Worm (Caenorhabditis elegans) whole organism, L4 larva: ENCODE results near the gene C10C6.13.
A peak's percentile ranks its signal among the peaks of the same experiment; 100 is the strongest.

Source experiments
- D1046.2 ChIP-seq: fragments of 200-800 bp; sonication (Bioruptor generic); IDR thresholded peaks from 2 replicates; pipeline ENCODE4 v1.3.6; 2022; ENCODE audit warnings: missing genetic modification characterization, missing compliant biosample characterization
- T20F7.1 ChIP-seq: fragments of 200-800 bp; sonication (Bioruptor generic); optimal IDR thresholded peaks from 2 replicates; lab custom pipeline; 2018; ENCODE audit warnings: mild to moderate bottlenecking, missing genetic modification characterization, missing compliant biosample characterization
- Y5F2A.4 ChIP-seq: fragments of 200-800 bp; sonication (Bioruptor generic); optimal IDR thresholded peaks from 2 replicates; lab custom pipeline; 2018; ENCODE audit warnings: mild to moderate bottlenecking, missing genetic modification characterization, missing compliant biosample characterization
- Y75B8A.6 ChIP-seq: fragments of 200-800 bp; sonication (Bioruptor generic); IDR thresholded peaks from 2 replicates; pipeline ENCODE4 v1.3.6; 2022; ENCODE audit warnings: missing genetic modification reagents, missing genetic modification characterization, missing compliant biosample characterization
- aha-1 ChIP-seq: fragments of 150-350 bp; peaks from one replicate; lab custom pipeline; 2014; ENCODE audit warnings: missing biosample characterization, missing genetic modification characterization
- arid-1 ChIP-seq: fragments of 200-800 bp; sonication (Bioruptor generic); conservative IDR thresholded peaks from 2 replicates; pipeline ENCODE4 v1.3.6; 2022; ENCODE audit warnings: missing genetic modification reagents, missing genetic modification characterization, missing compliant biosample characterization
- ceh-20 ChIP-seq: fragments of 200-800 bp; sonication (Bioruptor generic); IDR thresholded peaks from 2 replicates; pipeline ENCODE4 v1.3.6; 2022; ENCODE audit warnings: missing genetic modification reagents, missing genetic modification characterization, missing compliant biosample characterization
- ceh-28 ChIP-seq: fragments of 150-350 bp; optimal IDR thresholded peaks from 2 replicates; lab custom pipeline; 2014; ENCODE audit warnings: missing biosample characterization, missing genetic modification reagents, missing genetic modification characterization
- ceh-44 ChIP-seq: fragments of 200-800 bp; sonication (Bioruptor generic); IDR thresholded peaks from 2 replicates; pipeline ENCODE4 v1.3.6; 2022; ENCODE audit warnings: missing genetic modification reagents, missing genetic modification characterization, missing compliant biosample characterization
- ceh-62 ChIP-seq: sonication (generic microtip); optimal IDR thresholded peaks from 2 replicates; lab custom pipeline; 2017; ENCODE audit warnings: missing biosample characterization, missing genetic modification characterization
- ces-1 ChIP-seq: fragments of 150-350 bp; sonication (generic microtip); optimal IDR thresholded peaks from 4 replicates; lab custom pipeline; 2014; ENCODE audit warnings: missing biosample characterization, missing genetic modification reagents, missing genetic modification characterization
- cey-2 ChIP-seq: sonication (generic microtip); optimal IDR thresholded peaks from 3 replicates; lab custom pipeline; 2017; ENCODE audit warnings: missing genetic modification characterization, mild to moderate bottlenecking, missing compliant biosample characterization, antibody characterized with exemption, borderline replicate concordance; ENCODE audit not compliant: insufficient read depth
- dmd-6 ChIP-seq: fragments of 200-800 bp; sonication (Bioruptor generic); IDR thresholded peaks from 2 replicates; pipeline ENCODE4 v1.3.6; 2022; ENCODE audit warnings: missing genetic modification reagents, missing genetic modification characterization, missing compliant biosample characterization
- dpl-1 ChIP-seq: fragments of 150-350 bp; optimal IDR thresholded peaks from 2 replicates; lab custom pipeline; 2014; ENCODE audit warnings: missing biosample characterization, missing genetic modification reagents, missing genetic modification characterization
- duxl-1 ChIP-seq: sonication (generic microtip); optimal IDR thresholded peaks from 2 replicates; lab custom pipeline; 2016; ENCODE audit warnings: mild to moderate bottlenecking, missing genetic modification characterization, moderate library complexity, missing compliant biosample characterization; ENCODE audit not compliant: poor library complexity
- dve-1 ChIP-seq: sonication (generic microtip); optimal IDR thresholded peaks from 2 replicates; lab custom pipeline; 2017; ENCODE audit warnings: antibody characterized with exemption, mild to moderate bottlenecking, missing genetic modification characterization, missing compliant biosample characterization; ENCODE audit not compliant: insufficient read depth
- fkh-10 ChIP-seq: fragments of 150-350 bp; optimal IDR thresholded peaks from 2 replicates; lab custom pipeline; 2014; ENCODE audit warnings: missing biosample characterization, missing genetic modification reagents, missing genetic modification characterization
- gei-8 ChIP-seq: fragments of 200-800 bp; sonication (Bioruptor generic); optimal IDR thresholded peaks from 2 replicates; lab custom pipeline; 2018; ENCODE audit warnings: mild to moderate bottlenecking, missing genetic modification characterization, missing compliant biosample characterization
- hlh-11 ChIP-seq: fragments of 200-800 bp; sonication (Bioruptor generic); optimal IDR thresholded peaks from 2 replicates; lab custom pipeline; 2018; ENCODE audit warnings: mild to moderate bottlenecking, missing genetic modification characterization, missing compliant biosample characterization
- hlh-30 ChIP-seq: sonication (generic microtip); optimal IDR thresholded peaks from 2 replicates; lab custom pipeline; 2017; ENCODE audit warnings: antibody characterized with exemption, mild to moderate bottlenecking, missing genetic modification characterization, missing compliant biosample characterization; ENCODE audit not compliant: insufficient read depth
- hmg-1.1 ChIP-seq: fragments of 200-800 bp; sonication (Bioruptor generic); IDR thresholded peaks from 2 replicates; pipeline ENCODE4 v1.3.6; 2022; ENCODE audit warnings: missing genetic modification reagents, missing genetic modification characterization, missing compliant biosample characterization
- jun-1 ChIP-seq: fragments of 150-350 bp; optimal IDR thresholded peaks from 2 replicates; lab custom pipeline; 2014; ENCODE audit warnings: missing biosample characterization, missing genetic modification reagents, missing genetic modification characterization
- lin-38 ChIP-seq: fragments of 200-800 bp; sonication (Bioruptor generic); IDR thresholded peaks from 2 replicates; pipeline ENCODE4 v1.3.6; 2022; ENCODE audit warnings: missing genetic modification reagents, missing genetic modification characterization, missing compliant biosample characterization
- lsy-2 ChIP-seq, 2 experiments: fragments of 150-350 bp in 1 of 2; sonication (generic microtip) in 1 of 2; optimal IDR thresholded peaks; 2 replicates each; lab custom pipeline; 2014 to 2017; ENCODE audit warnings: missing biosample characterization in 2 of 2, missing genetic modification characterization in 2 of 2
- mdl-1 ChIP-seq, 2 experiments: fragments of 150-350 bp in 1 of 2; sonication (generic microtip) in 1 of 2; optimal IDR thresholded peaks; 2 replicates each; lab custom pipeline; 2014 to 2017; ENCODE audit warnings: missing biosample characterization in 2 of 2, missing genetic modification characterization in 2 of 2
- mep-1 ChIP-seq: fragments of 150-350 bp; sonication (generic microtip); optimal IDR thresholded peaks from 3 replicates; lab custom pipeline; 2014; ENCODE audit warnings: missing biosample characterization, missing genetic modification characterization
- mxl-3 ChIP-seq: fragments of 200-800 bp; sonication (Bioruptor generic); optimal IDR thresholded peaks from 2 replicates; lab custom pipeline; 2018; ENCODE audit warnings: mild to moderate bottlenecking, missing genetic modification characterization, missing compliant biosample characterization
- nhr-11 ChIP-seq: fragments of 150-350 bp; optimal IDR thresholded peaks from 2 replicates; lab custom pipeline; 2014; ENCODE audit warnings: missing biosample characterization, missing genetic modification characterization
- nhr-25 ChIP-seq: sonication (generic microtip); optimal IDR thresholded peaks from 2 replicates; lab custom pipeline; 2017; ENCODE audit warnings: missing genetic modification characterization, mild to moderate bottlenecking, missing compliant biosample characterization, antibody characterized with exemption, moderate library complexity, borderline replicate concordance; ENCODE audit not compliant: insufficient read depth
- nhr-28 ChIP-seq: fragments of 150-350 bp; optimal IDR thresholded peaks from 2 replicates; lab custom pipeline; 2014; ENCODE audit warnings: missing biosample characterization, missing genetic modification characterization
- nhr-48 ChIP-seq: sonication (generic microtip); optimal IDR thresholded peaks from 2 replicates; lab custom pipeline; 2016; ENCODE audit warnings: mild to moderate bottlenecking, missing genetic modification characterization, missing compliant biosample characterization
- nhr-6 ChIP-seq: fragments of 150-350 bp; optimal IDR thresholded peaks from 2 replicates; lab custom pipeline; 2014; ENCODE audit warnings: missing biosample characterization, missing genetic modification characterization
- nhr-76 ChIP-seq: fragments of 150-350 bp; optimal IDR thresholded peaks from 2 replicates; lab custom pipeline; 2014; ENCODE audit warnings: missing biosample characterization, missing genetic modification characterization
- rbr-2 ChIP-seq: sonication (generic microtip); optimal IDR thresholded peaks from 2 replicates; lab custom pipeline; 2016; ENCODE audit warnings: missing genotype, missing genetic modification characterization, missing compliant biosample characterization
- spr-1 ChIP-seq: sonication (generic microtip); optimal IDR thresholded peaks from 2 replicates; lab custom pipeline; 2016; ENCODE audit warnings: mild to moderate bottlenecking, missing genetic modification characterization, missing compliant biosample characterization
- spr-3 ChIP-seq: fragments of 200-800 bp; sonication (Bioruptor generic); optimal IDR thresholded peaks from 2 replicates; lab custom pipeline; 2018; ENCODE audit warnings: mild to moderate bottlenecking, missing genetic modification characterization, missing compliant biosample characterization
- unc-39 ChIP-seq: sonication (generic microtip); optimal IDR thresholded peaks from 2 replicates; lab custom pipeline; 2017; ENCODE audit warnings: missing biosample characterization, missing genetic modification characterization
- unc-62 ChIP-seq, 3 experiments: fragments of 150-350 bp in 1 of 3; sonication (generic microtip); optimal IDR thresholded peaks in 2 of 3; peaks in 1 of 3; 1 replicate in 1 of 3; 2 replicates in 2 of 3; lab custom pipeline; 2014 to 2017; ENCODE audit warnings: missing biosample characterization in 3 of 3, missing genetic modification characterization in 3 of 3, missing genetic modification reagents in 3 of 3, missing genotype in 1 of 3
- zfp-3 ChIP-seq: fragments of 200-800 bp; sonication (Bioruptor generic); conservative IDR thresholded peaks from 2 replicates; pipeline ENCODE4 v1.3.6; 2022; ENCODE audit warnings: missing genetic modification reagents, missing genetic modification characterization, missing compliant biosample characterization

Gene C10C6.13

DNA sequence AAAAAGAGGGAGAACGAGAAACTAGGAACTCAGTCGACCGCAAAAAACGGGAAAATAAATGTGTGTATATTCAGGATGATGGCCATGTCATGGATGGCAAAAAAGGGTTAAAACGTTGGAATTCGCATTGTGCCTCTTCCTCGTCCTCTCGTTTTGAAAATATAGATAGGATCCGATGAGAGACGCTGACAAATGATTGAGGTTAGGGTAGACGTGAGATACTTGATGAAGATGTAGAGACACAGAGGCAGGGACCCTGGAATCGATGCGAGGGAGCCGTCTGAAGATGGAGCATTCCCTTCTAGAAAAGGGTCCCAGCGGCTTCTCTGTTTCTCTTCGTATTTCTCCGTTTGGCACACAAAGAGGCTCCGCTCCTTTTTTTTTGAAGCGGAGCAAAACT, 25.4 kb upstream of the C10C6.13 start (continued):
- TF ChIP-seq unc-62 (GFP tag; optimal IDR thresholded peaks at IDR 0.05 in 1 of 2; lab: Kevin White, UChicago): peak in 1 of 2 experiments; percentile 68
- no peak for TF ChIP-seq unc-62 (tag; optimal IDR thresholded peaks at IDR 0.05; lab: Kevin White, UChicago)
- peak; percentile 35 for TF ChIP-seq rbr-2 (tag; lab: Kevin White, UChicago)
- TF ChIP-seq D1046.2 (GFP tag; lab: Robert Waterston, UW): no peak
- TF ChIP-seq nhr-76 (tag; lab: Kevin White, UChicago): no peak
- TF ChIP-seq nhr-28 (tag; lab: Kevin White, UChicago): no peak
- TF ChIP-seq nhr-11 (tag; lab: Kevin White, UChicago): no peak
- TF ChIP-seq ceh-20 (GFP tag; lab: Robert Waterston, UW): no peak
- TF ChIP-seq ces-1 (GFP tag; lab: Kevin White, UChicago): peak; percentile 22
- peak; percentile 20 for TF ChIP-seq ceh-28 (tag; lab: Kevin White, UChicago)
- no peak for TF ChIP-seq spr-3 (GFP tag; lab: Kevin White, UChicago)

DNA sequence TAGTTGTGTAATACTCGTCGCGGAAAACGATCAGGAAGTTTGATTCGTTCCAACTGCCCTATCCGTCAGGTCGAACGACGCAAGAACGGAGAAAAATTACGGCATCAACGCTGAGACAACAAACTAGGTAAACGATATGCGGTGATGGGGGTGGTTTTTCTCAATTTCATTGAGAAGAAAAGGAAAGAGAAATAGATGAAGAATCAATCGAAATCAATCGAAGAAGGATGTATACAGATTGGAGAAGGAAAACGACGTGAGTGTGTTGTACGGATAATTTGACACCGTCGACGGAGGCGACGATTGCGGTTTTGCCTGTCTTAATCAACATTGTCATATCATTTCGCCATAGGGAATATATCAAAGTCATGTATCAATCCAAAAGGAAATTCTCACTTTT, 24.4 kb upstream of the C10C6.13 start:
- TF ChIP-seq duxl-1 (tag; lab: Kevin White, UChicago): no peak
- TF ChIP-seq mxl-3 (GFP tag; lab: Kevin White, UChicago): peak; percentile 0
- no peak for TF ChIP-seq Y5F2A.4 (GFP tag; lab: Kevin White, UChicago)
- TF ChIP-seq unc-62 (GFP tag; optimal IDR thresholded peaks at IDR 0.05 in 1 of 2; lab: Kevin White, UChicago): peak in 1 of 2 experiments; percentile 37
- no peak for TF ChIP-seq unc-62 (tag; optimal IDR thresholded peaks at IDR 0.05; lab: Kevin White, UChicago)
- TF ChIP-seq nhr-28 (tag; lab: Kevin White, UChicago): peak; percentile 15
- TF ChIP-seq, all 104 proteins: peak for 3

DNA sequence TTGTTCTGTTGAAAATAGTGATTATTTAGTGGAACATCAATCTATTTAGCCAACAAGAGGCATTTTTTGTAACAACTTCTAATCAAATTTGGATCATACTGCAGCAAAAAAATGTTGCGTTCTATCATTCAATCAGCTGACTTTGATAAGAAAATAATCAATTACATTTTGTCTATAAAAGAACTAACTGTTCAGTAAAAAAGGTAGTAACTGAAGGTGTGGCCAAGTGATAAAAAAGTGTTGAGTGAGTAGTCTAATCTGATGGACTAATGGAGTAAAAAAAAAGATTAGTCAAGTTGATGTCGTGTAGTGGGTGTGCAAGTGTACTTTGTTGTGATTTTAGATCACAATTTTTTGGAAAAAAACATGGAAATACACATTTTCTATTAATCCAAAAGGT, 22.8 kb upstream of the C10C6.13 start:
- TF ChIP-seq nhr-6 (tag; lab: Kevin White, UChicago) (no peak), nhr-28 (tag; lab: Kevin White, UChicago) (peak; percentile 48), nhr-25 (tag; lab: Kevin White, UChicago) (no peak), hlh-30 (tag; lab: Kevin White, UChicago) (peak; percentile 47), T20F7.1 (GFP tag; lab: Kevin White, UChicago) (no peak), ceh-44 (GFP tag; lab: Robert Waterston, UW) (no peak), fkh-10 (GFP tag; lab: Kevin White, UChicago) (no peak), ceh-28 (tag; lab: Kevin White, UChicago) (no peak), Y75B8A.6 (GFP tag; lab: Robert Waterston, UW) (no peak), cey-2 (no peak), unc-39 (no peak), zfp-3 (GFP tag; lab: Robert Waterston, UW) (no peak), dmd-6 (peak; percentile 28; the same call in 1 of the 2 replicates), aha-1 (tag; lab: Kevin White, UChicago) (peak; percentile 83), ceh-62 (no peak)

DNA sequence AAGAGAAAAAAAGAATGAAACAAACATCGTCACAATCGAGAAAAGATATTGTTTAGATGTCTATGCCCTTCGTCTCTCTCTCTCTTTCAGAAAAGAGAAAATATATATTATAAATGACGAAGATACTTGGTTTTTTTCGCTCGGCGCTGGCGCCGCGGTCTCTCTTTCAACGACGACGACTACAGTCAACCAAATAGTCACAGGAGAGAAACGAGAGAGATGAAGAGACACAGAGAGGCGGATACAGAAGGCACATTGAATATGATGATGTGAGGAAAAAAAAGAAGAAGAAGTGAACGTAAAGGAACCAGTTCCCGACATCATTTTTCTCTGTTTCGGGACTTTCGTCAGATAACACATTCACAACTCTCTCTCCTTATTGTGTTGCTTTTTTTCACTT, 21.9 kb upstream of the C10C6.13 start:
- TF ChIP-seq hlh-30 (tag; lab: Kevin White, UChicago) (peak; percentile 45), mdl-1 (tag; optimal IDR thresholded peaks at IDR 0.05; lab: Kevin White, UChicago) (peak in 1 of 2 experiments; percentile 52), hmg-1.1 (GFP tag; lab: Robert Waterston, UW) (0 out of 2 replicates have a peak, but pooled peaks have one; percentile 25), cey-2 (peak; percentile 60), nhr-25 (tag; lab: Kevin White, UChicago) (peak; percentile 21), mep-1 (tag; lab: Kevin White, UChicago) (peak; percentile 12), lsy-2 (tag; optimal IDR thresholded peaks at IDR 0.05; lab: Kevin White, UChicago) (peak in 1 of 2 experiments; percentile 46), dpl-1 (GFP tag; lab: Kevin White, UChicago) (no peak), dve-1 (tag; lab: Kevin White, UChicago) (peak; percentile 65), gei-8 (GFP tag; lab: Kevin White, UChicago) (no peak), dmd-6 (peak; percentile 49), arid-1 (no peak), nhr-28 (tag; lab: Kevin White, UChicago) (peak; percentile 92), jun-1 (tag; lab: Kevin White, UChicago) (no peak), nhr-48 (tag; lab: Kevin White, UChicago) (peak; percentile 72), hlh-11 (peak; percentile 82), lin-38 (0 out of 2 replicates have a peak, but pooled peaks have one; percentile 19), nhr-76 (tag; lab: Kevin White, UChicago) (peak; percentile 19), spr-1 (tag; lab: Kevin White, UChicago) (peak; percentile 56)
